Worm (Caenorhabditis elegans): ENCODE data around the gene irg-6.

DNA sequence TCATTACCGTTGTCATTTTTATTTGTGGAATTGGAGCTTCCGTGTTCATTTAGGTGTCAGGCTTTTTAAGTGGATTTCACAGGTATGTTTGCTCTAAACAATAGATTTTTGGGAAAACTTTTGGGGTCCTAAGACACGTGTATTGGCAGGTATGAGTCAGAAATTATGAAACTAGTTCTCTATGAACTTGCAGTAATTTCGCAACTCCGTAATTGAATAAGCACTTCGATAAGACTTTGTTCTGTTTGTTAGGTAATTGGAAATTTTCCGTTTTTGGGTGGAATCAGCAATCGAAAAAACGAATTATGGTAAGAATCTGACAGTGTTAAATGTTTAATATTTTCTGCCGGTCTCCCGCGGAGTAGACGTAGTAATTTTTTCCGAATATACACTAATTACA lies 17.6 kb downstream of the irg-6 start:
- no peak for TF ChIP-seq him-1 (tag; optimal IDR thresholded peaks at IDR 0.05)
- no peak for TF ChIP-seq dao-5 (tag; optimal IDR thresholded peaks at IDR 0.05)

Measured in whole organism, L4/young adult.